Worm (Caenorhabditis elegans) whole organism, L4/young adult: ENCODE data around the gene gst-38.

Source experiments
- W03F9.2 ChIP-seq: fragments of 150-350 bp; optimal IDR thresholded peaks from 2 replicates; lab custom pipeline; 2014; ENCODE audit warnings: missing biosample characterization, missing genetic modification characterization
- dao-5 ChIP-seq: sonication (generic microtip); optimal IDR thresholded peaks from 2 replicates; lab custom pipeline; 2016; ENCODE audit warnings: missing genotype, missing genetic modification characterization, moderate library complexity, missing compliant biosample characterization
- him-1 ChIP-seq: sonication (generic microtip); optimal IDR thresholded peaks from 2 replicates; lab custom pipeline; 2016; ENCODE audit warnings: missing genotype, missing genetic modification reagents, missing genetic modification characterization, missing compliant biosample characterization

DNA sequence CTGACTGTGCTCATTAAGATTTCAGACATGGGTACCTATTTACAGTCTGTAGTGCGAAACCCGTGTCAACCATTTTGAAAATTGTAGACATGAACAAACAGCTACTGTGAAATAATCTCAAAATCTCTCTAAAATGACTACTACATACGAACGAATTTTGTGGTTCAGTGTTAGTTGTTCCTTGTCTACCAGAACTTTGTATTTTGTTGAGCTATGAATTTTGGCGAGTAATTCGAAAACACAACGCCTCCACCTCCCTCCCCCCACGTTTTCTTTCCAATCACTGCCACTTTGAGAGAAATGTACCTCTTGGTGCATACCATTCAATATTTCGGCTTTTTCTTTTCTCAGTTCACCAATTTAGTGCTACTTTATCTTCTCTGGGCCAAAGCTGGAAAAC lies 23.2 kb downstream of the gst-38 start, which contains the start of gene T06C12.11:
- TF ChIP-seq him-1 (tag; lab: Kevin White, UChicago) = no peak
- no peak for TF ChIP-seq W03F9.2
- no peak for TF ChIP-seq dao-5 (tag; lab: Kevin White, UChicago)
